Worm (Caenorhabditis elegans) whole organism, L4 larva: Measurements from ENCODE around the gene dpy-13.

Experiments
- R02D3.7 ChIP-seq: fragments of 150-350 bp; sonication (generic microtip); optimal IDR thresholded peaks from 3 replicates; lab custom pipeline; 2014; ENCODE audit warnings: missing biosample characterization, missing genetic modification characterization
- T20F7.1 ChIP-seq: fragments of 200-800 bp; sonication (Bioruptor generic); optimal IDR thresholded peaks from 2 replicates; lab custom pipeline; 2018; ENCODE audit warnings: mild to moderate bottlenecking, missing genetic modification characterization, missing compliant biosample characterization
- T26A8.4 ChIP-seq: fragments of 200-800 bp; sonication (Bioruptor generic); IDR thresholded peaks from 2 replicates; pipeline ENCODE4 v1.3.6; 2022; ENCODE audit warnings: missing genetic modification characterization, missing compliant biosample characterization
- Y105C5A.15 ChIP-seq: fragments of 200-800 bp; sonication (Bioruptor generic); IDR thresholded peaks from 2 replicates; pipeline ENCODE4 v1.3.6; 2022; ENCODE audit warnings: missing genetic modification characterization, missing compliant biosample characterization
- Y5F2A.4 ChIP-seq: fragments of 200-800 bp; sonication (Bioruptor generic); optimal IDR thresholded peaks from 2 replicates; lab custom pipeline; 2018; ENCODE audit warnings: mild to moderate bottlenecking, missing genetic modification characterization, missing compliant biosample characterization
- aha-1 ChIP-seq: fragments of 150-350 bp; peaks from one replicate; lab custom pipeline; 2014; ENCODE audit warnings: missing biosample characterization, missing genetic modification characterization
- aly-2 ChIP-seq: sonication (generic microtip); optimal IDR thresholded peaks from 2 replicates; lab custom pipeline; 2018; ENCODE audit warnings: missing biosample characterization, missing genetic modification characterization
- ama-1 ChIP-seq: fragments of 150-350 bp; optimal IDR thresholded peaks from 2 replicates; lab custom pipeline; 2014; ENCODE audit warnings: inconsistent platforms, mixed read lengths
- arid-1 ChIP-seq: fragments of 200-800 bp; sonication (Bioruptor generic); conservative IDR thresholded peaks from 2 replicates; pipeline ENCODE4 v1.3.6; 2022; ENCODE audit warnings: missing genetic modification reagents, missing genetic modification characterization, missing compliant biosample characterization
- cey-2 ChIP-seq: sonication (generic microtip); optimal IDR thresholded peaks from 3 replicates; lab custom pipeline; 2017; ENCODE audit warnings: missing genetic modification characterization, mild to moderate bottlenecking, missing compliant biosample characterization, antibody characterized with exemption, borderline replicate concordance; ENCODE audit not compliant: insufficient read depth
- daf-16 ChIP-seq, 3 experiments: sonication (generic microtip); optimal IDR thresholded peaks; 2 replicates each; lab custom pipeline; 2016 to 2017; ENCODE audit warnings: missing genetic modification characterization in 3 of 3, missing genetic modification reagents in 3 of 3, mild to moderate bottlenecking in 2 of 3, missing compliant biosample characterization in 2 of 3, missing biosample characterization in 1 of 3, moderate library complexity in 1 of 3
- daf-19 ChIP-seq: fragments of 200-800 bp; sonication (Bioruptor generic); conservative IDR thresholded peaks from 2 replicates; pipeline ENCODE4 v1.3.6; 2022; ENCODE audit warnings: missing genetic modification characterization, missing compliant biosample characterization
- daf-8 ChIP-seq: fragments of 200-800 bp; sonication (Bioruptor generic); IDR thresholded peaks from 2 replicates; pipeline ENCODE4 v1.3.6; 2022; ENCODE audit warnings: missing genetic modification characterization, missing compliant biosample characterization
- dmd-8 ChIP-seq: fragments of 200-800 bp; sonication (Bioruptor generic); IDR thresholded peaks from 2 replicates; pipeline ENCODE4 v1.3.6; 2022; ENCODE audit warnings: missing genetic modification characterization, missing compliant biosample characterization
- dpl-1 ChIP-seq: fragments of 150-350 bp; optimal IDR thresholded peaks from 2 replicates; lab custom pipeline; 2014; ENCODE audit warnings: missing biosample characterization, missing genetic modification reagents, missing genetic modification characterization
- duxl-1 ChIP-seq: sonication (generic microtip); optimal IDR thresholded peaks from 2 replicates; lab custom pipeline; 2016; ENCODE audit warnings: mild to moderate bottlenecking, missing genetic modification characterization, moderate library complexity, missing compliant biosample characterization; ENCODE audit not compliant: poor library complexity
- dve-1 ChIP-seq: sonication (generic microtip); optimal IDR thresholded peaks from 2 replicates; lab custom pipeline; 2017; ENCODE audit warnings: antibody characterized with exemption, mild to moderate bottlenecking, missing genetic modification characterization, missing compliant biosample characterization; ENCODE audit not compliant: insufficient read depth
- gei-8 ChIP-seq: fragments of 200-800 bp; sonication (Bioruptor generic); optimal IDR thresholded peaks from 2 replicates; lab custom pipeline; 2018; ENCODE audit warnings: mild to moderate bottlenecking, missing genetic modification characterization, missing compliant biosample characterization
- hif-1 ChIP-seq, 2 experiments: sonication (generic microtip); optimal IDR thresholded peaks; 2 replicates each; lab custom pipeline; 2016 to 2017; ENCODE audit warnings: missing compliant biosample characterization in 2 of 2, missing genetic modification characterization in 2 of 2, missing genetic modification reagents in 2 of 2, missing genotype in 2 of 2, mild to moderate bottlenecking in 1 of 2
- hlh-11 ChIP-seq: fragments of 200-800 bp; sonication (Bioruptor generic); optimal IDR thresholded peaks from 2 replicates; lab custom pipeline; 2018; ENCODE audit warnings: mild to moderate bottlenecking, missing genetic modification characterization, missing compliant biosample characterization
- hmg-1.1 ChIP-seq: fragments of 200-800 bp; sonication (Bioruptor generic); IDR thresholded peaks from 2 replicates; pipeline ENCODE4 v1.3.6; 2022; ENCODE audit warnings: missing genetic modification reagents, missing genetic modification characterization, missing compliant biosample characterization
- lim-7 ChIP-seq: fragments of 200-800 bp; sonication (Bioruptor generic); IDR thresholded peaks from 2 replicates; pipeline ENCODE4 v1.3.6; 2022; ENCODE audit warnings: missing genetic modification characterization, missing compliant biosample characterization
- lin-1 ChIP-seq: fragments of 200-800 bp; sonication (Bioruptor generic); IDR thresholded peaks from 2 replicates; pipeline ENCODE4 v1.3.6; 2022; ENCODE audit warnings: missing genetic modification reagents, missing genetic modification characterization, missing compliant biosample characterization
- lin-38 ChIP-seq: fragments of 200-800 bp; sonication (Bioruptor generic); IDR thresholded peaks from 2 replicates; pipeline ENCODE4 v1.3.6; 2022; ENCODE audit warnings: missing genetic modification reagents, missing genetic modification characterization, missing compliant biosample characterization
- lin-39 ChIP-seq: fragments of 150-350 bp; optimal IDR thresholded peaks from 2 replicates; lab custom pipeline; 2014; ENCODE audit warnings: missing biosample characterization, missing genetic modification reagents, missing genetic modification characterization
- madf-5 ChIP-seq, 2 experiments: fragments of 200-800 bp; sonication (Bioruptor generic); IDR thresholded peaks; 2 replicates each; pipeline ENCODE4 v1.3.6; 2022; ENCODE audit warnings: missing compliant biosample characterization in 2 of 2, missing genetic modification characterization in 2 of 2
- mdl-1 ChIP-seq, 2 experiments: fragments of 150-350 bp in 1 of 2; sonication (generic microtip) in 1 of 2; optimal IDR thresholded peaks; 2 replicates each; lab custom pipeline; 2014 to 2017; ENCODE audit warnings: missing biosample characterization in 2 of 2, missing genetic modification characterization in 2 of 2
- mdt-29 ChIP-seq: fragments of 200-800 bp; sonication (Bioruptor generic); IDR thresholded peaks from 2 replicates; pipeline ENCODE4 v1.3.6; 2022; ENCODE audit warnings: missing genetic modification reagents, missing genetic modification characterization, missing compliant biosample characterization
- mep-1 ChIP-seq: fragments of 150-350 bp; sonication (generic microtip); optimal IDR thresholded peaks from 3 replicates; lab custom pipeline; 2014; ENCODE audit warnings: missing biosample characterization, missing genetic modification characterization
- mes-2 ChIP-seq: sonication (generic microtip); optimal IDR thresholded peaks from 2 replicates; lab custom pipeline; 2016; ENCODE audit warnings: missing genotype, mild to moderate bottlenecking, missing genetic modification characterization, missing compliant biosample characterization; ENCODE audit not compliant: poor library complexity, severe bottlenecking
- nhr-10 ChIP-seq: fragments of 150-350 bp; optimal IDR thresholded peaks from 2 replicates; lab custom pipeline; 2014; ENCODE audit warnings: missing biosample characterization, missing genetic modification characterization
- nhr-11 ChIP-seq: fragments of 150-350 bp; optimal IDR thresholded peaks from 2 replicates; lab custom pipeline; 2014; ENCODE audit warnings: missing biosample characterization, missing genetic modification characterization
- nhr-6 ChIP-seq: fragments of 150-350 bp; optimal IDR thresholded peaks from 2 replicates; lab custom pipeline; 2014; ENCODE audit warnings: missing biosample characterization, missing genetic modification characterization
- php-3 ChIP-seq: fragments of 200-800 bp; sonication (Bioruptor generic); IDR thresholded peaks from 2 replicates; pipeline ENCODE4 v1.3.6; 2022; ENCODE audit warnings: missing genetic modification reagents, missing genetic modification characterization, missing compliant biosample characterization
- saeg-2 ChIP-seq: fragments of 200-800 bp; sonication (Bioruptor generic); IDR thresholded peaks from 2 replicates; pipeline ENCODE4 v1.3.6; 2022; ENCODE audit warnings: missing genetic modification reagents, missing genetic modification characterization, missing compliant biosample characterization
- set-16 ChIP-seq: fragments of 200-800 bp; sonication (Bioruptor generic); IDR thresholded peaks from 2 replicates; pipeline ENCODE4 v1.3.6; 2022; ENCODE audit warnings: missing genetic modification reagents, missing genetic modification characterization, missing compliant biosample characterization
- skn-1 ChIP-seq: fragments of 150-350 bp; optimal IDR thresholded peaks from 2 replicates; lab custom pipeline; 2014; ENCODE audit warnings: missing biosample characterization, missing genetic modification characterization
- spr-3 ChIP-seq: fragments of 200-800 bp; sonication (Bioruptor generic); optimal IDR thresholded peaks from 2 replicates; lab custom pipeline; 2018; ENCODE audit warnings: mild to moderate bottlenecking, missing genetic modification characterization, missing compliant biosample characterization
- tag-97 ChIP-seq: fragments of 200-800 bp; sonication (Bioruptor generic); IDR thresholded peaks from 2 replicates; pipeline ENCODE4 v1.3.6; 2022; ENCODE audit warnings: missing genetic modification characterization, missing compliant biosample characterization
- vab-7 ChIP-seq: fragments of 200-800 bp; sonication (Bioruptor generic); IDR thresholded peaks from 2 replicates; pipeline ENCODE4 v1.3.6; 2022; ENCODE audit warnings: missing genetic modification reagents, missing genetic modification characterization, missing compliant biosample characterization
- zip-11 ChIP-seq: fragments of 200-800 bp; sonication (Bioruptor generic); IDR thresholded peaks from 2 replicates; pipeline ENCODE4 v1.3.6; 2022; ENCODE audit warnings: missing genetic modification characterization, missing compliant biosample characterization
- ztf-11 ChIP-seq: fragments of 150-350 bp; optimal IDR thresholded peaks from 2 replicates; lab custom pipeline; 2014; ENCODE audit warnings: missing biosample characterization, missing genetic modification characterization

The dpy-13 gene

DNA sequence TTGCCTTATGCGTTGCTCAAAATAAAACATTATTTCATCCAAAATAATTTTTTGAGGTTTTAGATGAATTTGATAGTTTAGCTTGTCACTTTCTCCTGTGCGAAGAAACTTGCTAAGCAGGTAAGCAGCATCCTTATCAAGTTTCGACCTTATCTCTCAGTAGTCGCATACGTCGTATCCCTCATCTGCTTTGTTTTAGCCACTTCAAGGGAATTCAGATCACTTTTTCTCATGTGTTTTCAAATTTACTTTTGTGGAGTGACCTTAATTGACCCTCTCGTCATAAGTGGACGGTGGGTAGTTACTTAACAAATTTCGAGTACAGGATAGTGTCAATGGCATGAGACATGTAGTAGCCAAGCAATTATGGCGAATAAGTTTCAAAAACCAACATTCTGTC is 1.3 kb downstream of the dpy-13 start (continued):
- TF ChIP-seq Y5F2A.4 (GFP tag; lab: Kevin White, UChicago) (no peak), nhr-10 (peak; percentile 53)

DNA sequence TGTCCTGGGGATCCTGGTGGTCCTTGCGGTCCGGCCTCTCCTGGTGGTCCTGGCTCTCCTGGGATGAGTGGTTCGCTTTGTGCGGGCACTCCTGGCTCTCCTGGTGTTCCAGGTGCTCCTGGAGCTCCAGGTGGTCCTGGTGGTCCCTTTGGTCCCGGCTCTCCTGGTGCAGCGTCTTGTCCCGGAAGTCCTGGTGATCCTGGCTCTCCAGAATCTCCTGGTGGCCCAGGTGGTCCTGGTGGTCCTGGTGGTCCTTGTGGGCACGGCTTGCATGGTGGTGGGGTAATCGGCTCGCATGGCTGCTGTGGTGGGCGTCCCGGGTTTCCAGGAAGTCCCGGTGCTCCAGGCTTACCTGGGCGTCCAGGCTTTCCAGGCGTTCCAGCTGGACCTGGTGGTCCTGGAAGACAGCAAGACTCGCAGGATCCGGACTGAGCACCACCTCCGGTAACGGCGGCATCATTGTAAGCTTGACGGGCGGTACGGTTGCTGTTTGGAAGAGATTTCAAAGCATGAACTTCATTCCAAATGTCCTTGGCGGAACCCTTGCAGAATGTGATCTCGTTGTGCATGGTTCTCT is 8.5 kb downstream of the dpy-13 start:
- no peak for TF ChIP-seq vab-7 (GFP tag; lab: Robert Waterston, UW)
- peak; percentile 98 for TF ChIP-seq set-16 (GFP tag; lab: Robert Waterston, UW)

DNA sequence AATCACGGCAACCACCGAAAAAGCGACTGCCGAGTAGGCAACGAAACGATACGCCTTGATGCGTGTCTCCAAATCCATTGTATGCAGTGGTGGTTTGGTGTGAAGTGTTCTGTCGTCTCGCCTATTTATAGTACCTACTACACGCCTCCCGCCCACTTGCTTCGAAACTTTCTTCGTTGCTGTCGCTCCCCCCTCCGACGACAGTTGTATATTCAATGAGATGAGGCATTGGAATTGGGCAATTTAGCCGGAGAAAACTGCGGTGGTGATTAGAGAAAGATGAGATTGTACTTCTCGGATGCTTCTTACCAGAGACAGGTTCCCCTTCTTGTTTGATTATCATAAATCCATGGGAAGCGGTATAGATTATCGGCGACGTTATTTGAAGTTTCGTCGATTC is 9.1 kb downstream of the dpy-13 start, which contains the start of gene col-34:
Gene col-34 (minus strand): TSS at position 101 of the 400 bp plus-strand sequence.
- TF ChIP-seq mdl-1 (tag; optimal IDR thresholded peaks at IDR 0.05; lab: Kevin White, UChicago) (no peak), tag-97 (GFP tag; lab: Robert Waterston, UW) (no peak), php-3 (GFP tag; lab: Robert Waterston, UW) (no peak), hif-1 (tag; optimal IDR thresholded peaks at IDR 0.05; lab: Kevin White, UChicago) (no peak)

DNA sequence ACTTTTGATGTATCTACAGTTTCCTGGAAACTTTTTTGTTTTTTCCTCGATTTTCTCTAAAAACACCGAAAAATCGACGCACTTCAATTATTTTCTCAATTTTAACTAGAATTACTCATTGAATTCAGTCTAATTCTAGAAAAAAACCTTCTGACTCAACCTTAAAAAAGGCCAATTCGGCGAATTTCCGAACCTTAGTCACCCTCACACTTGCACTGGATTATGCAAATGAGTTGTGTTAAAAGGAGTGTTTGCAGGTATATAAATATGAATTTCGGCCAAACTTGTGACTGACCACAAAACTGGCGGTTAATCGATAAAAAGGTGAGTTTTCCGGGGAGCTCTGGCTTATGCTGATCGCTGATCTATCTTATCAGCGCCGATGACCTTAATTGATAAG is 11.1 kb downstream of the dpy-13 start, which contains the start of gene ttr-20:
Gene ttr-20 (plus strand): TSS at position 301 of the 400 bp plus-strand sequence.
- TF ChIP-seq aha-1 (tag; lab: Kevin White, UChicago) (peak; percentile 50), dpl-1 (GFP tag; lab: Kevin White, UChicago) (no peak)
- TF ChIP-seq, all 104 proteins: peak for 1

DNA sequence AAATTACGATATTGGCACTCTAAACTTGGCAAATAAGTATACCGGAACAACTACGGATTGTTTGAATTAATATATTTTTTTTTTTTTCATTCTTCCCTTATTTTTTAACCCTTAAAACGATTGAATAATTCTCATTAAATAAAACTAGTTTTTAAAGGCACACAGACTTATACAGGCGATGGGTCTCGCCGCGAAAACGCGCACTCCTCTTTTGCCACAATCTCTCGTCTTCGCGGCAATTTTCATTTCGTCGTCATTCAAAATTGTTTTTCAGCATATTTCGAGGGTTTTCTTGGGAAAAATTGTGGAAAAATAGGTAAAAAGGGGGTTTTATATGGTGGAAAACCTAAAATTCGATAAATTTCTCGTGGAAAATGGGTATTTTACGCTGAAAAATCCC is 11.9 kb downstream of the dpy-13 start:
- no peak for TF ChIP-seq mdl-1 (tag; optimal IDR thresholded peaks at IDR 0.05; lab: Kevin White, UChicago)
- TF ChIP-seq hmg-1.1 (GFP tag; lab: Robert Waterston, UW): no peak
- no peak for TF ChIP-seq daf-8
- TF ChIP-seq R02D3.7 (tag; lab: Kevin White, UChicago): no peak
- no peak for TF ChIP-seq gei-8 (GFP tag; lab: Kevin White, UChicago)
- TF ChIP-seq cey-2 (tag; lab: Kevin White, UChicago): no peak
- no peak for TF ChIP-seq daf-19 (GFP tag; lab: Robert Waterston, UW)
- peak; percentile 11 for TF ChIP-seq mep-1
- TF ChIP-seq nhr-11 (tag; lab: Kevin White, UChicago): no peak
- TF ChIP-seq spr-3: no peak
- TF ChIP-seq vab-7 (GFP tag; lab: Robert Waterston, UW): no peak
- peak; percentile 74 for TF ChIP-seq dpl-1 (GFP tag; lab: Kevin White, UChicago)
- no peak for TF ChIP-seq Y105C5A.15 (GFP tag; lab: Robert Waterston, UW)
- no peak for TF ChIP-seq T26A8.4 (GFP tag; lab: Robert Waterston, UW)
- TF ChIP-seq T20F7.1: no peak
- TF ChIP-seq hlh-11 (tag; lab: Kevin White, UChicago): no peak
- peak; percentile 71 for TF ChIP-seq aha-1 (tag; lab: Kevin White, UChicago)
- TF ChIP-seq ama-1 (lab: Kevin White, UChicago): no peak
- peak; percentile 32 for TF ChIP-seq dve-1 (tag; lab: Kevin White, UChicago)
- no peak for TF ChIP-seq dmd-8 (GFP tag; lab: Robert Waterston, UW)
- TF ChIP-seq arid-1 (GFP tag; lab: Robert Waterston, UW): no peak
- no peak for TF ChIP-seq saeg-2 (GFP tag; lab: Robert Waterston, UW)
- no peak for TF ChIP-seq daf-16 (GFP tag; optimal IDR thresholded peaks at IDR 0.05; lab: Kevin White, UChicago)
- peak; percentile 0 for TF ChIP-seq daf-16 (tag; optimal IDR thresholded peaks at IDR 0.05; lab: Kevin White, UChicago)
- TF ChIP-seq lin-38 (GFP tag; lab: Robert Waterston, UW): peak; percentile 55
- no peak for TF ChIP-seq lin-1
- TF ChIP-seq duxl-1: peak; percentile 15
- TF ChIP-seq nhr-6 (tag; lab: Kevin White, UChicago): no peak
- no peak for TF ChIP-seq skn-1 (tag; lab: Kevin White, UChicago)
- no peak for TF ChIP-seq lim-7 (GFP tag; lab: Robert Waterston, UW)
- TF ChIP-seq zip-11 (GFP tag; lab: Robert Waterston, UW): no peak
- no peak for TF ChIP-seq ztf-11 (tag; lab: Kevin White, UChicago)
- no peak for TF ChIP-seq lin-39
- no peak for TF ChIP-seq madf-5 (GFP tag; IDR thresholded peaks at IDR 0.05; lab: Robert Waterston, UW)
- TF ChIP-seq aly-2 (tag; lab: Kevin White, UChicago): no peak
- peak; percentile 74 for TF ChIP-seq mes-2 (tag; lab: Kevin White, UChicago)
- no peak for TF ChIP-seq mdt-29
